Fruit fly (Drosophila melanogaster) whole organism, embryonic: ENCODE measurements around the gene PCID2.
"Not testable (repeated sequence)": the region's sequence is repeated elsewhere in the genome, so short reads cannot be mapped to it uniquely, and the experiment has no call there.

Experiments used
- B-H2 ChIP-seq: fragments of 200-800 bp; sonication (Bioruptor generic); optimal IDR thresholded peaks from 2 replicates; lab custom pipeline; 2018; ENCODE audit warnings: missing biosample characterization, mild to moderate bottlenecking, missing genetic modification characterization
- CG10543 ChIP-seq: fragments of 200-800 bp; sonication (Bioruptor generic); optimal IDR thresholded peaks from 3 replicates; lab custom pipeline; 2017; ENCODE audit warnings: missing biosample characterization, mild to moderate bottlenecking, missing genetic modification characterization, moderate library complexity
- CG12391 ChIP-seq: fragments of 200-800 bp; sonication (Bioruptor generic); optimal IDR thresholded peaks from 3 replicates; lab custom pipeline; 2018; ENCODE audit warnings: missing biosample characterization, mild to moderate bottlenecking, missing genetic modification characterization, moderate library complexity
- CG15011 ChIP-seq: fragments of 200-800 bp; sonication (Bioruptor generic); optimal IDR thresholded peaks from 3 replicates; lab custom pipeline; 2018; ENCODE audit warnings: missing biosample characterization, mild to moderate bottlenecking, missing genetic modification characterization
- CG15514 ChIP-seq: fragments of 200-800 bp; sonication (Bioruptor generic); optimal IDR thresholded peaks from 3 replicates; lab custom pipeline; 2017; ENCODE audit warnings: missing biosample characterization, missing genetic modification characterization, mild to moderate bottlenecking, moderate library complexity, missing genetic modification reagents
- CG1602 ChIP-seq: fragments of 200-800 bp; sonication (Bioruptor generic); optimal IDR thresholded peaks from 3 replicates; lab custom pipeline; 2016; ENCODE audit warnings: missing biosample characterization, missing genetic modification characterization
- CG1792 ChIP-seq: fragments of 200-800 bp; sonication (Bioruptor generic); optimal IDR thresholded peaks from 2 replicates; lab custom pipeline; 2016; ENCODE audit warnings: missing biosample characterization, missing genetic modification characterization
- CG18262 ChIP-seq: fragments of 200-800 bp; optimal IDR thresholded peaks from 3 replicates; lab custom pipeline; 2019; ENCODE audit warnings: missing biosample characterization, mild to moderate bottlenecking, missing genetic modification characterization, moderate library complexity
- CG2120 ChIP-seq: fragments of 200-800 bp; sonication (Bioruptor generic); optimal IDR thresholded peaks from 3 replicates; lab custom pipeline; 2016; ENCODE audit warnings: missing biosample characterization, missing genetic modification characterization
- CG30403 ChIP-seq: fragments of 200-800 bp; sonication (Bioruptor generic); optimal IDR thresholded peaks from 3 replicates; lab custom pipeline; 2016; ENCODE audit warnings: missing biosample characterization, missing genetic modification characterization
- CG30431 ChIP-seq: fragments of 200-800 bp; sonication (Bioruptor generic); optimal IDR thresholded peaks from 2 replicates; lab custom pipeline; 2017; ENCODE audit warnings: missing biosample characterization, missing genetic modification characterization
- CG3163 ChIP-seq: fragments of 200-800 bp; sonication (Bioruptor generic); optimal IDR thresholded peaks from 3 replicates; lab custom pipeline; 2016; ENCODE audit warnings: missing biosample characterization, missing genetic modification characterization
- CG3281 ChIP-seq: fragments of 200-800 bp; sonication (Bioruptor generic); optimal IDR thresholded peaks from 3 replicates; lab custom pipeline; 2017; ENCODE audit warnings: missing biosample characterization, mild to moderate bottlenecking, missing genetic modification characterization
- CG3838 ChIP-seq: fragments of 200-800 bp; sonication (Bioruptor generic); optimal IDR thresholded peaks from 3 replicates; lab custom pipeline; 2016; ENCODE audit warnings: missing biosample characterization, missing genetic modification characterization
- CG6791 ChIP-seq: fragments of 200-800 bp; sonication (Bioruptor generic); IDR thresholded peaks from 3 replicates; pipeline ENCODE4 v1.3.6; 2022; ENCODE audit warnings: missing biosample characterization, missing genetic modification characterization; ENCODE audit not compliant: partially characterized antibody
- CG7556 ChIP-seq: fragments of 200-800 bp; sonication (Bioruptor generic); optimal IDR thresholded peaks from 2 replicates; lab custom pipeline; 2017; ENCODE audit warnings: missing biosample characterization, mild to moderate bottlenecking, missing genetic modification characterization
- CG9932 ChIP-seq: fragments of 200-800 bp; sonication (Bioruptor generic); IDR thresholded peaks from 2 replicates; pipeline ENCODE4 v1.3.6; 2022; ENCODE audit warnings: missing biosample characterization, missing genetic modification characterization
- Chrac-16 ChIP-seq: fragments of 200-800 bp; sonication (Bioruptor generic); optimal IDR thresholded peaks from 3 replicates; lab custom pipeline; 2016; ENCODE audit warnings: missing biosample characterization, missing genetic modification characterization
- Ets65A ChIP-seq: fragments of 200-800 bp; sonication (Bioruptor generic); peaks from one replicate; lab custom pipeline; 2016; ENCODE audit warnings: missing biosample characterization, missing genetic modification characterization
- HLH4C ChIP-seq: fragments of 200-800 bp; sonication (Bioruptor generic); IDR thresholded peaks from 3 replicates; pipeline ENCODE4 v1.3.6; 2022; ENCODE audit warnings: missing biosample characterization, missing genetic modification characterization; ENCODE audit not compliant: partially characterized antibody
- Hmr ChIP-seq: fragments of 200-800 bp; sonication (Bioruptor generic); optimal IDR thresholded peaks from 3 replicates; lab custom pipeline; 2017; ENCODE audit warnings: mild to moderate bottlenecking, missing biosample characterization, missing genetic modification reagents, missing genetic modification characterization
- MBD-R2 ChIP-seq: fragments of 200-800 bp; sonication (Bioruptor generic); IDR thresholded peaks from 2 replicates; pipeline ENCODE4 v1.3.6; 2022; ENCODE audit warnings: missing biosample characterization, missing genetic modification characterization
- Med ChIP-seq: fragments of 200-800 bp; sonication (Bioruptor generic); peaks from one replicate; lab custom pipeline; 2016; ENCODE audit warnings: missing biosample characterization, missing genetic modification characterization, mild to moderate bottlenecking, inconsistent platforms, moderate library complexity
- Meics ChIP-seq: fragments of 200-800 bp; sonication (Bioruptor generic); optimal IDR thresholded peaks from 2 replicates; lab custom pipeline; 2017; ENCODE audit warnings: missing biosample characterization, mild to moderate bottlenecking, missing genetic modification characterization
- Mes4 ChIP-seq: fragments of 200-800 bp; sonication (Bioruptor generic); optimal IDR thresholded peaks from 2 replicates; lab custom pipeline; 2016; ENCODE audit warnings: missing biosample characterization, missing genetic modification characterization
- Opbp ChIP-seq: fragments of 200-800 bp; sonication (Bioruptor generic); IDR thresholded peaks from 3 replicates; pipeline ENCODE4 v1.3.6; 2022; ENCODE audit warnings: missing biosample characterization, missing genetic modification characterization; ENCODE audit not compliant: partially characterized antibody
- Sin3A ChIP-seq: fragments of >200 bp; optimal IDR thresholded peaks from 2 replicates; lab custom pipeline; 2018
- Xbp1 ChIP-seq: fragments of 200-800 bp; sonication (Bioruptor generic); optimal IDR thresholded peaks from 3 replicates; lab custom pipeline; 2016; ENCODE audit warnings: missing biosample characterization, mild to moderate bottlenecking, missing genetic modification characterization
- YL-1 ChIP-seq: fragments of 200-800 bp; sonication (Bioruptor generic); optimal IDR thresholded peaks from 3 replicates; lab custom pipeline; 2017; ENCODE audit warnings: missing biosample characterization, mild to moderate bottlenecking, missing genetic modification characterization
- abd-A ChIP-seq: fragments of 200-800 bp; sonication (Bioruptor generic); optimal IDR thresholded peaks from 3 replicates; lab custom pipeline; 2019; ENCODE audit warnings: missing biosample characterization, mild to moderate bottlenecking, missing genetic modification characterization, moderate library complexity
- cad ChIP-seq: fragments of >200 bp; optimal IDR thresholded peaks from 2 replicates; lab custom pipeline; 2017; ENCODE audit warnings: missing biosample characterization, missing genetic modification characterization
- caup ChIP-seq: fragments of 200-800 bp; sonication (Bioruptor generic); optimal IDR thresholded peaks from 3 replicates; lab custom pipeline; 2017; ENCODE audit warnings: missing biosample characterization, mild to moderate bottlenecking, missing genetic modification characterization, moderate library complexity; ENCODE audit not compliant: severe bottlenecking
- chif ChIP-seq, 2 experiments: fragments of 200-800 bp; sonication (Bioruptor generic); optimal IDR thresholded peaks; 3 replicates each; lab custom pipeline; 2016; ENCODE audit warnings: missing biosample characterization in 2 of 2, missing genetic modification characterization in 2 of 2
- ems ChIP-seq: fragments of 200-800 bp; sonication (Bioruptor generic); optimal IDR thresholded peaks from 3 replicates; lab custom pipeline; 2016; ENCODE audit warnings: missing biosample characterization, missing genetic modification characterization
- fd3F ChIP-seq: fragments of 200-800 bp; sonication (Bioruptor generic); optimal IDR thresholded peaks from 2 replicates; lab custom pipeline; 2018; ENCODE audit warnings: missing biosample characterization, mild to moderate bottlenecking, missing genetic modification characterization, moderate library complexity
- gro ChIP-seq: fragments of 200-800 bp; sonication (Bioruptor generic); optimal IDR thresholded peaks from 2 replicates; lab custom pipeline; 2016; ENCODE audit warnings: missing biosample characterization, missing genetic modification characterization
- hth ChIP-seq: fragments of >200 bp; optimal IDR thresholded peaks from 2 replicates; lab custom pipeline; 2017; ENCODE audit warnings: inconsistent platforms
- klu ChIP-seq: fragments of 200-800 bp; sonication (Bioruptor generic); IDR thresholded peaks from 2 replicates; pipeline ENCODE4 v1.3.6; 2022; ENCODE audit warnings: missing biosample characterization, missing genetic modification characterization
- lab ChIP-seq: fragments of 200-800 bp; sonication (Bioruptor generic); optimal IDR thresholded peaks from 3 replicates; lab custom pipeline; 2017; ENCODE audit warnings: missing biosample characterization, missing genetic modification characterization, mild to moderate bottlenecking, moderate library complexity, missing genetic modification reagents
- oc ChIP-seq: fragments of 200-800 bp; sonication (Bioruptor generic); optimal IDR thresholded peaks from 2 replicates; lab custom pipeline; 2018; ENCODE audit warnings: missing biosample characterization, mild to moderate bottlenecking, missing genetic modification characterization, moderate library complexity
- ranshi ChIP-seq: fragments of 200-800 bp; sonication (Bioruptor generic); IDR thresholded peaks from 2 replicates; pipeline ENCODE4 v1.3.6; 2022; ENCODE audit warnings: missing biosample characterization, missing genetic modification characterization
- sens ChIP-seq: fragments of 200-800 bp; sonication (Bioruptor generic); peaks from one replicate; lab custom pipeline; 2016; ENCODE audit warnings: missing biosample characterization, missing genetic modification characterization
- slou ChIP-seq: fragments of 200-800 bp; sonication (Bioruptor generic); optimal IDR thresholded peaks from 3 replicates; lab custom pipeline; 2016; ENCODE audit warnings: missing biosample characterization, missing genetic modification characterization
- sob ChIP-seq: fragments of 200-800 bp; sonication (Bioruptor generic); IDR thresholded peaks from 2 replicates; pipeline ENCODE4 v1.3.6; 2022; ENCODE audit warnings: missing biosample characterization, missing genetic modification characterization
- sug ChIP-seq: fragments of 200-800 bp; optimal IDR thresholded peaks from 2 replicates; lab custom pipeline; 2019; ENCODE audit warnings: missing biosample characterization, mild to moderate bottlenecking, missing genetic modification characterization, moderate library complexity
- tx ChIP-seq: fragments of 200-800 bp; sonication (Bioruptor generic); optimal IDR thresholded peaks from 2 replicates; lab custom pipeline; 2016; ENCODE audit warnings: missing biosample characterization, missing genetic modification characterization
- unc-4 ChIP-seq: fragments of 200-800 bp; sonication (Bioruptor generic); IDR thresholded peaks from 2 replicates; pipeline ENCODE4 v1.3.6; 2022; ENCODE audit warnings: missing biosample characterization, missing genetic modification characterization; ENCODE audit not compliant: partially characterized antibody
- zfh1 ChIP-seq: fragments of 200-800 bp; sonication (Bioruptor generic); IDR thresholded peaks from 3 replicates; pipeline ENCODE4 v1.3.6; 2022; ENCODE audit warnings: missing biosample characterization, missing genetic modification characterization

The PCID2 gene

DNA sequence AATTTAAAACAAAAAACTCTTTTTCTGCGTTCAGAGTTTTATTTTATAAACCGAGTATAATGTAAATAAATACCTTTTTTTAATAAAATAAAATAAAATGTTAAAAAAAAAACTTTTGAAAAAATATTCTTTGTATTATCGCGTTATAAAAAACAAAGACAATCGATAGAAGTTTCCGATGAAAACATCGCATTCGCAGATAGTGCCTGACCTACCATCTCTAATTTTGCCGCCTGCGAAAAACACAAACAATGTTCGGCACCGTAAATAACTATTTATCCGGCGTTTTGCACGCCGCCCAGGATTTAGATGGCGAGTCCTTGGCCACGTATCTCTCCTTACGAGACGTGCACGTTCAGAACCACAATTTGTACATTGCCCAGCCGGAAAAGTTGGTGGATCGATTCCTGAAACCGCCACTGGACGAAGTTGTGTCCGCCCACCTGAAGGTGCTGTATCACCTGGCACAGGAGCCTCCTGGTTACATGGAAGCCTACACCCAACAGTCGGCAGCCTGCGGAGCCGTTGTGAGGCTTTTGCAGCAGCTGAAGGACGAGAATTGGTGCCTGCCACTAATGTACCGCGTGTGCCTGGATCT, at the start of gene PCID2 (continued):
- TF ChIP-seq MBD-R2 (GFP tag; lab: Robert Waterston, UW) (peak; percentile 58), CG18262 (tag; lab: Kevin White, UChicago) (no peak), Med (GFP tag; lab: Kevin White, UChicago) (peak; percentile 35), unc-4 (peak; percentile 77), sens (GFP tag; lab: Kevin White, UChicago) (peak; percentile 28), sob (GFP tag; lab: Robert Waterston, UW) (no peak), tx (GFP tag; lab: Kevin White, UChicago) (no peak), YL-1 (GFP tag; lab: Kevin White, UChicago) (no peak), oc (tag; lab: Kevin White, UChicago) (no peak), klu (GFP tag; lab: Robert Waterston, UW) (no peak), sug (tag; lab: Kevin White, UChicago) (no peak), Hmr (GFP tag; lab: Kevin White, UChicago) (no peak), CG3163 (GFP tag; lab: Kevin White, UChicago) (no peak), Opbp (GFP tag; lab: Robert Waterston, UW) (peak; percentile 76; the same call in 2 of the 3 replicates), zfh1 (GFP tag; lab: Robert Waterston, UW) (no peak), caup (GFP tag; lab: Kevin White, UChicago) (no peak), CG6791 (GFP tag; lab: Robert Waterston, UW) (peak; percentile 77), Sin3A (lab: Kevin White, UChicago) (no peak), HLH4C (GFP tag; lab: Robert Waterston, UW) (peak; percentile 68; the same call in 1 of the 3 replicates), abd-A (no peak), CG30431 (no peak)

dm6 chr3L:11576944-11577343, 49.3 kb upstream of the PCID2 start, which contains the start of gene CG33489:
CG33489 (minus strand) TSS chr3L:11577044.
- not testable (repeated sequence) for TF ChIP-seq CG7556 (GFP tag; lab: Kevin White, UChicago); CG9932 (GFP tag; lab: Robert Waterston, UW); ems (GFP tag; lab: Kevin White, UChicago)

DNA sequence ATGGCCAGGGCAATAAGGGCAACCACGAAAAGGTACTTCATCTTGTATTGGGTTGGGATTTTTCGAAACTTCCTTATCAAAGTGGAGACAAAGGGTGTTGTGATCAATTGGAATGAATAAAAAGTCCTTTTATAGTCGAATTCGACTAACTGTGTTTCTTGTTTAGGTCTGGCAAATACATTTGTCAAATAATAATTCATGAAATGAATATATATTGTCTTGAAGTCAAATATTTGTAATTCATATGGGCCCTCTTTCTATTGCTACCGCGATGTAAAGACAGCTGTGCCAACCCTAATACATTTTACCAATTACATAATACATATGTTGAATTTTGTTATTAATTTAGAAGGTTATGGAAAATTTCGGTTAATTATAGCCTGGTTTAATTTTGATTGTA, 48.8 kb upstream of the PCID2 start, which contains the start of gene CG33271:
CG33271 (minus strand) TSS at position 101 of the 400 bp plus-strand sequence.
- TF ChIP-seq caup (GFP tag; lab: Kevin White, UChicago) (peak; percentile 16), chif (GFP tag; optimal IDR thresholded peaks at IDR 0.05; lab: Kevin White, UChicago) (no peak), CG1602 (GFP tag; lab: Kevin White, UChicago) (no peak), lab (GFP tag; lab: Kevin White, UChicago) (peak; percentile 50), Xbp1 (GFP tag; lab: Kevin White, UChicago) (no peak), Chrac-16 (GFP tag; lab: Kevin White, UChicago) (no peak), CG2120 (GFP tag; lab: Kevin White, UChicago) (peak; percentile 13), CG12391 (no peak), ranshi (GFP tag; lab: Robert Waterston, UW) (no peak), cad (no peak), Ets65A (GFP tag; lab: Kevin White, UChicago) (no peak), CG15514 (GFP tag; lab: Kevin White, UChicago) (peak; percentile 40), fd3F (GFP tag; lab: Kevin White, UChicago) (peak; percentile 24), klu (GFP tag; lab: Robert Waterston, UW) (no peak), CG10543 (GFP tag; lab: Kevin White, UChicago) (no peak), CG30403 (GFP tag; lab: Kevin White, UChicago) (no peak), hth (lab: Kevin White, UChicago) (no peak), gro (GFP tag; lab: Kevin White, UChicago) (no peak), Meics (GFP tag; lab: Kevin White, UChicago) (peak; percentile 31), B-H2 (GFP tag; lab: Kevin White, UChicago) (no peak), CG15011 (GFP tag; lab: Kevin White, UChicago) (no peak), CG3838 (GFP tag; lab: Kevin White, UChicago) (no peak), slou (GFP tag; lab: Kevin White, UChicago) (no peak), Mes4 (no peak), CG3281 (GFP tag; lab: Kevin White, UChicago) (peak; percentile 31), Hmr (GFP tag; lab: Kevin White, UChicago) (peak; percentile 41), CG1792 (GFP tag; lab: Kevin White, UChicago) (no peak)
